Fruit fly (Drosophila melanogaster) whole organism, embryonic: ENCODE results near the gene Fum1.
A peak's percentile ranks its signal among the peaks of the same experiment; 100 is the strongest.

ENCODE experiments used
- Atf3 ChIP-seq: fragments of 200-800 bp; sonication (Bioruptor generic); optimal IDR thresholded peaks from 3 replicates; lab custom pipeline; 2016; ENCODE audit warnings: missing biosample characterization, missing genetic modification characterization
- Bteb2 ChIP-seq: fragments of 200-800 bp; sonication (Bioruptor generic); optimal IDR thresholded peaks from 2 replicates; lab custom pipeline; 2016; ENCODE audit warnings: missing biosample characterization, missing genetic modification characterization
- CG10147 ChIP-seq: fragments of 200-800 bp; sonication (Bioruptor generic); optimal IDR thresholded peaks from 2 replicates; lab custom pipeline; 2019; ENCODE audit warnings: missing biosample characterization, mild to moderate bottlenecking, missing genetic modification characterization, moderate library complexity
- CG10366 ChIP-seq: fragments of 200-800 bp; sonication (Bioruptor generic); IDR thresholded peaks from 2 replicates; pipeline ENCODE4 v1.3.6; 2022; ENCODE audit warnings: missing biosample characterization, missing genetic modification characterization
- CG11504 ChIP-seq: fragments of 200-800 bp; sonication (Bioruptor generic); optimal IDR thresholded peaks from 3 replicates; lab custom pipeline; 2019; ENCODE audit warnings: missing biosample characterization, mild to moderate bottlenecking, missing genetic modification characterization, moderate library complexity
- CG11695 ChIP-seq: fragments of 200-800 bp; sonication (Bioruptor generic); IDR thresholded peaks from 3 replicates; pipeline ENCODE4 v1.3.6; 2022; ENCODE audit warnings: missing biosample characterization, missing genetic modification characterization
- CG12391 ChIP-seq: fragments of 200-800 bp; sonication (Bioruptor generic); optimal IDR thresholded peaks from 3 replicates; lab custom pipeline; 2018; ENCODE audit warnings: missing biosample characterization, mild to moderate bottlenecking, missing genetic modification characterization, moderate library complexity
- CG1529 ChIP-seq: fragments of 200-800 bp; sonication (Bioruptor generic); optimal IDR thresholded peaks from 3 replicates; lab custom pipeline; 2018; ENCODE audit warnings: missing biosample characterization, missing genetic modification characterization
- CG15601 ChIP-seq: fragments of 200-800 bp; sonication (Bioruptor generic); optimal IDR thresholded peaks from 3 replicates; lab custom pipeline; 2019; ENCODE audit warnings: missing biosample characterization, mild to moderate bottlenecking, missing genetic modification characterization, moderate library complexity
- CG15696 ChIP-seq: fragments of 200-800 bp; sonication (Bioruptor generic); optimal IDR thresholded peaks from 2 replicates; lab custom pipeline; 2019; ENCODE audit warnings: missing biosample characterization, mild to moderate bottlenecking, missing genetic modification characterization, moderate library complexity
- CG17912 ChIP-seq: fragments of 200-800 bp; sonication (Bioruptor generic); optimal IDR thresholded peaks from 2 replicates; lab custom pipeline; 2018; ENCODE audit warnings: missing biosample characterization, mild to moderate bottlenecking, missing genetic modification characterization
- CG1792 ChIP-seq: fragments of 200-800 bp; sonication (Bioruptor generic); optimal IDR thresholded peaks from 2 replicates; lab custom pipeline; 2016; ENCODE audit warnings: missing biosample characterization, missing genetic modification characterization
- CG30020 ChIP-seq: fragments of 200-800 bp; optimal IDR thresholded peaks from 2 replicates; lab custom pipeline; 2019; ENCODE audit warnings: missing biosample characterization, mild to moderate bottlenecking, missing genetic modification characterization, moderate library complexity
- CG31388 ChIP-seq: fragments of 200-800 bp; sonication (Bioruptor generic); optimal IDR thresholded peaks from 2 replicates; lab custom pipeline; 2016; ENCODE audit warnings: missing biosample characterization, missing genetic modification characterization
- CG33557 ChIP-seq: fragments of 200-800 bp; sonication (Bioruptor generic); optimal IDR thresholded peaks from 2 replicates; lab custom pipeline; 2019; ENCODE audit warnings: missing biosample characterization, mild to moderate bottlenecking, missing genetic modification characterization, moderate library complexity
- CG3838 ChIP-seq: fragments of 200-800 bp; sonication (Bioruptor generic); optimal IDR thresholded peaks from 3 replicates; lab custom pipeline; 2016; ENCODE audit warnings: missing biosample characterization, missing genetic modification characterization
- CG4282 ChIP-seq: fragments of 200-800 bp; sonication (Bioruptor generic); optimal IDR thresholded peaks from 2 replicates; lab custom pipeline; 2016; ENCODE audit warnings: missing biosample characterization, missing genetic modification characterization
- CG4707 ChIP-seq: fragments of 200-800 bp; sonication (Bioruptor generic); optimal IDR thresholded peaks from 2 replicates; lab custom pipeline; 2018; ENCODE audit warnings: missing biosample characterization, mild to moderate bottlenecking, missing genetic modification characterization, moderate library complexity
- CG6791 ChIP-seq: fragments of 200-800 bp; sonication (Bioruptor generic); IDR thresholded peaks from 3 replicates; pipeline ENCODE4 v1.3.6; 2022; ENCODE audit warnings: missing biosample characterization, missing genetic modification characterization; ENCODE audit not compliant: partially characterized antibody
- CG6813 ChIP-seq: fragments of 200-800 bp; sonication (Bioruptor generic); optimal IDR thresholded peaks from 2 replicates; lab custom pipeline; 2017; ENCODE audit warnings: missing biosample characterization, missing genetic modification characterization, mild to moderate bottlenecking, moderate library complexity, missing genetic modification reagents
- CG7745 ChIP-seq: fragments of 200-800 bp; sonication (Bioruptor generic); optimal IDR thresholded peaks from 2 replicates; lab custom pipeline; 2018; ENCODE audit warnings: missing biosample characterization, mild to moderate bottlenecking, missing genetic modification characterization, moderate library complexity
- CG8359 ChIP-seq: fragments of 200-800 bp; sonication (Bioruptor generic); optimal IDR thresholded peaks from 2 replicates; lab custom pipeline; 2017; ENCODE audit warnings: missing biosample characterization, mild to moderate bottlenecking, missing genetic modification characterization, borderline replicate concordance
- E2f1 ChIP-seq: fragments of 200-800 bp; sonication (Bioruptor generic); IDR thresholded peaks from 2 replicates; pipeline ENCODE4 v1.3.6; 2022; ENCODE audit warnings: missing biosample characterization, missing genetic modification characterization
- Ets65A ChIP-seq: fragments of 200-800 bp; sonication (Bioruptor generic); peaks from one replicate; lab custom pipeline; 2016; ENCODE audit warnings: missing biosample characterization, missing genetic modification characterization
- Fer3 ChIP-seq: fragments of 200-800 bp; sonication (Bioruptor generic); optimal IDR thresholded peaks from 2 replicates; lab custom pipeline; 2018; ENCODE audit warnings: missing biosample characterization, mild to moderate bottlenecking, missing genetic modification characterization, moderate library complexity
- H15 ChIP-seq: fragments of 200-800 bp; sonication (Bioruptor generic); IDR thresholded peaks from 3 replicates; pipeline ENCODE4 v1.3.6; 2022; ENCODE audit warnings: missing biosample characterization, missing genetic modification characterization
- H2.0 ChIP-seq: fragments of 200-800 bp; sonication (Bioruptor generic); IDR thresholded peaks from 2 replicates; pipeline ENCODE4 v1.3.6; 2022; ENCODE audit warnings: missing biosample characterization, missing genetic modification characterization
- HLH54F ChIP-seq: fragments of 200-800 bp; sonication (Bioruptor generic); optimal IDR thresholded peaks from 3 replicates; lab custom pipeline; 2016; ENCODE audit warnings: missing biosample characterization, missing genetic modification characterization
- Hand ChIP-seq: fragments of 200-800 bp; sonication (Bioruptor generic); optimal IDR thresholded peaks from 2 replicates; lab custom pipeline; 2017; ENCODE audit warnings: mild to moderate bottlenecking, missing biosample characterization, missing genetic modification reagents, missing genetic modification characterization
- HmgD ChIP-seq: fragments of 200-800 bp; sonication (Bioruptor generic); optimal IDR thresholded peaks from 3 replicates; lab custom pipeline; 2016; ENCODE audit warnings: missing biosample characterization, missing genetic modification characterization
- Oaz ChIP-seq: fragments of 200-800 bp; sonication (Bioruptor generic); IDR thresholded peaks from 2 replicates; pipeline ENCODE4 v1.3.6; 2022; ENCODE audit warnings: missing biosample characterization, missing genetic modification characterization
- Taf1 ChIP-seq: fragments of 200-800 bp; sonication (Bioruptor generic); IDR thresholded peaks from 2 replicates; pipeline ENCODE4 v1.3.6; 2022; ENCODE audit warnings: missing biosample characterization, missing genetic modification characterization
- Tbp ChIP-seq: fragments of >200 bp; optimal IDR thresholded peaks from 2 replicates; lab custom pipeline; 2018; ENCODE audit warnings: missing biosample characterization, missing genetic modification characterization
- Trl ChIP-seq, 3 experiments: fragments of >200 bp in 2 of 3; fragments of 200-800 bp in 1 of 3; sonication (Bioruptor generic) in 1 of 3; optimal IDR thresholded peaks; 2 replicates in 1 of 3; 3 replicates in 2 of 3; lab custom pipeline; 2016 to 2017; ENCODE audit warnings: missing biosample characterization in 1 of 3, missing genetic modification characterization in 1 of 3
- ab ChIP-seq: fragments of 200-800 bp; sonication (Bioruptor generic); optimal IDR thresholded peaks from 2 replicates; lab custom pipeline; 2016; ENCODE audit warnings: missing biosample characterization, missing genetic modification characterization
- da ChIP-seq: fragments of 200-800 bp; sonication (Bioruptor generic); optimal IDR thresholded peaks from 2 replicates; lab custom pipeline; 2016; ENCODE audit warnings: missing biosample characterization, missing genetic modification characterization
- danr ChIP-seq: fragments of 200-800 bp; sonication (Bioruptor generic); IDR thresholded peaks from 2 replicates; pipeline ENCODE4 v1.3.6; 2022; ENCODE audit warnings: missing biosample characterization, missing genetic modification characterization
- dmrt99B ChIP-seq: fragments of 200-800 bp; sonication (Bioruptor generic); optimal IDR thresholded peaks from 2 replicates; lab custom pipeline; 2018; ENCODE audit warnings: missing biosample characterization, mild to moderate bottlenecking, missing genetic modification characterization, moderate library complexity
- ems ChIP-seq: fragments of 200-800 bp; sonication (Bioruptor generic); optimal IDR thresholded peaks from 3 replicates; lab custom pipeline; 2016; ENCODE audit warnings: missing biosample characterization, missing genetic modification characterization
- grau ChIP-seq: fragments of 200-800 bp; optimal IDR thresholded peaks from 3 replicates; lab custom pipeline; 2019; ENCODE audit warnings: missing biosample characterization, mild to moderate bottlenecking, missing genetic modification characterization, moderate library complexity
- jigr1 ChIP-seq: fragments of 200-800 bp; sonication (Bioruptor generic); IDR thresholded peaks from 3 replicates; pipeline ENCODE4 v1.3.6; 2022; ENCODE audit warnings: missing biosample characterization, missing genetic modification characterization
- knrl ChIP-seq: fragments of 200-800 bp; sonication (Bioruptor generic); IDR thresholded peaks from 3 replicates; pipeline ENCODE4 v1.3.6; 2022; ENCODE audit warnings: missing biosample characterization, missing genetic modification characterization; ENCODE audit not compliant: partially characterized antibody
- nerfin-1 ChIP-seq: fragments of 200-800 bp; sonication (Bioruptor generic); optimal IDR thresholded peaks from 3 replicates; lab custom pipeline; 2019; ENCODE audit warnings: missing biosample characterization, mild to moderate bottlenecking, missing genetic modification characterization, moderate library complexity
- p53 ChIP-seq: fragments of 200-800 bp; sonication (Bioruptor generic); optimal IDR thresholded peaks from 2 replicates; lab custom pipeline; 2016; ENCODE audit warnings: missing biosample characterization, missing genetic modification characterization
- phol ChIP-seq: fragments of 200-800 bp; sonication (Bioruptor generic); optimal IDR thresholded peaks from 3 replicates; lab custom pipeline; 2018; ENCODE audit warnings: missing biosample characterization, mild to moderate bottlenecking, missing genetic modification characterization, moderate library complexity
- sd ChIP-seq: fragments of 200-800 bp; sonication (Bioruptor generic); optimal IDR thresholded peaks from 3 replicates; lab custom pipeline; 2018; ENCODE audit warnings: missing biosample characterization, mild to moderate bottlenecking, missing genetic modification characterization, moderate library complexity
- slp2 ChIP-seq: fragments of 200-800 bp; sonication (Bioruptor generic); optimal IDR thresholded peaks from 2 replicates; lab custom pipeline; 2016; ENCODE audit warnings: missing biosample characterization, missing genetic modification characterization
- so ChIP-seq: fragments of 200-800 bp; sonication (Bioruptor generic); IDR thresholded peaks from 3 replicates; pipeline ENCODE4 v1.3.6; 2022; ENCODE audit warnings: missing biosample characterization, missing genetic modification characterization
- tap ChIP-seq: fragments of 200-800 bp; optimal IDR thresholded peaks from 3 replicates; lab custom pipeline; 2019; ENCODE audit warnings: missing biosample characterization, mild to moderate bottlenecking, missing genetic modification characterization, moderate library complexity
- wor ChIP-seq: fragments of 200-800 bp; sonication (Bioruptor generic); IDR thresholded peaks from 2 replicates; pipeline ENCODE4 v1.3.6; 2022; ENCODE audit warnings: missing biosample characterization, missing genetic modification characterization

Fum1 gene

dm6 chrX:6656023-6656594 is 22.1 kb upstream of the Fum1 start (continued):
- TF ChIP-seq CG11695 (peak; percentile 88), Trl (optimal IDR thresholded peaks at IDR 0.05; lab: Kevin White, UChicago) (no peak), Trl (GFP tag; optimal IDR thresholded peaks at IDR 0.05; lab: Kevin White, UChicago) (peak; percentile 81), nerfin-1 (peak; percentile 70), CG12391 (tag; lab: Kevin White, UChicago) (peak; percentile 82), phol (tag; lab: Kevin White, UChicago) (peak; percentile 86), Hand (peak; percentile 74), CG6813 (peak; percentile 78), Bteb2 (GFP tag; lab: Kevin White, UChicago) (peak; percentile 78), CG15696 (tag; lab: Kevin White, UChicago) (peak; percentile 65), CG1792 (GFP tag; lab: Kevin White, UChicago) (peak; percentile 66), ems (GFP tag; lab: Kevin White, UChicago) (peak; percentile 82), sd (tag; lab: Kevin White, UChicago) (no peak), dmrt99B (peak; percentile 89), CG17912 (no peak), so (GFP tag; lab: Robert Waterston, UW) (peak; percentile 81; the same call in 2 of the 3 replicates), CG3838 (GFP tag; lab: Kevin White, UChicago) (peak; percentile 26), E2f1 (GFP tag; lab: Robert Waterston, UW) (peak; percentile 78), CG4707 (GFP tag; lab: Kevin White, UChicago) (peak; percentile 45), slp2 (GFP tag; lab: Kevin White, UChicago) (peak; percentile 85), CG6791 (no peak), CG8359 (GFP tag; lab: Kevin White, UChicago) (peak; percentile 30), CG10147 (GFP tag; lab: Kevin White, UChicago) (peak; percentile 84), H2.0 (GFP tag; lab: Robert Waterston, UW) (peak; percentile 71), Oaz (GFP tag; lab: Robert Waterston, UW) (no peak; the same call in 1 of the 2 replicates), Atf3 (GFP tag; lab: Kevin White, UChicago) (peak; percentile 60), CG33557 (GFP tag; lab: Kevin White, UChicago) (peak; percentile 41), CG31388 (GFP tag; lab: Kevin White, UChicago) (peak; percentile 41), grau (tag; lab: Kevin White, UChicago) (peak; percentile 86), Ets65A (GFP tag; lab: Kevin White, UChicago) (peak; percentile 97), Tbp (no peak), tap (tag; lab: Kevin White, UChicago) (peak; percentile 81), CG7745 (tag; lab: Kevin White, UChicago) (no peak), CG15601 (peak; percentile 49), Fer3 (peak; percentile 81), CG30020 (tag; lab: Kevin White, UChicago) (peak; percentile 42), knrl (GFP tag; lab: Robert Waterston, UW) (no peak), ab (GFP tag; lab: Kevin White, UChicago) (peak; percentile 20), CG10366 (GFP tag; lab: Robert Waterston, UW) (peak; percentile 78), p53 (peak; percentile 46), HmgD (GFP tag; lab: Kevin White, UChicago) (peak; percentile 12), CG11504 (peak; percentile 92), wor (peak; percentile 71), HLH54F (GFP tag; lab: Kevin White, UChicago) (peak; percentile 80), CG4282 (GFP tag; lab: Kevin White, UChicago) (no peak), Taf1 (GFP tag; lab: Robert Waterston, UW) (peak; percentile 63), H15 (GFP tag; lab: Robert Waterston, UW) (peak; percentile 65; the same call in 2 of the 3 replicates), danr (GFP tag; lab: Robert Waterston, UW) (peak; percentile 72), jigr1 (peak; percentile 48; the same call in 1 of the 3 replicates), CG1529 (GFP tag; lab: Kevin White, UChicago) (peak; percentile 57), da (peak; percentile 58)
